Worm (Caenorhabditis elegans) whole organism, L4 larva: ENCODE data around the gene twk-45.

Source experiments
- ZK337.2 ChIP-seq: fragments of 200-800 bp; sonication (Bioruptor generic); IDR thresholded peaks from 2 replicates; pipeline ENCODE4 v1.3.6; 2022; ENCODE audit warnings: missing genetic modification reagents, missing genetic modification characterization, missing compliant biosample characterization
- ama-1 ChIP-seq: fragments of 150-350 bp; optimal IDR thresholded peaks from 2 replicates; lab custom pipeline; 2014; ENCODE audit warnings: inconsistent platforms, mixed read lengths
- ceh-20 ChIP-seq: fragments of 200-800 bp; sonication (Bioruptor generic); IDR thresholded peaks from 2 replicates; pipeline ENCODE4 v1.3.6; 2022; ENCODE audit warnings: missing genetic modification reagents, missing genetic modification characterization, missing compliant biosample characterization
- ceh-82 ChIP-seq: sonication (generic microtip); optimal IDR thresholded peaks from 2 replicates; lab custom pipeline; 2017; ENCODE audit warnings: missing biosample characterization, missing genetic modification characterization
- fkh-10 ChIP-seq: fragments of 150-350 bp; optimal IDR thresholded peaks from 2 replicates; lab custom pipeline; 2014; ENCODE audit warnings: missing biosample characterization, missing genetic modification reagents, missing genetic modification characterization
- jun-1 ChIP-seq: fragments of 150-350 bp; optimal IDR thresholded peaks from 2 replicates; lab custom pipeline; 2014; ENCODE audit warnings: missing biosample characterization, missing genetic modification reagents, missing genetic modification characterization
- lsy-2 ChIP-seq, 2 experiments: fragments of 150-350 bp in 1 of 2; sonication (generic microtip) in 1 of 2; optimal IDR thresholded peaks; 2 replicates each; lab custom pipeline; 2014 to 2017; ENCODE audit warnings: missing biosample characterization in 2 of 2, missing genetic modification characterization in 2 of 2
- nhr-102 ChIP-seq: sonication (generic microtip); optimal IDR thresholded peaks from 2 replicates; lab custom pipeline; 2016; ENCODE audit warnings: mild to moderate bottlenecking, missing genetic modification characterization, moderate library complexity, missing compliant biosample characterization
- zag-1 ChIP-seq: fragments of 150-350 bp; optimal IDR thresholded peaks from 2 replicates; lab custom pipeline; 2014; ENCODE audit warnings: missing biosample characterization, missing genetic modification characterization
- zfp-3 ChIP-seq: fragments of 200-800 bp; sonication (Bioruptor generic); conservative IDR thresholded peaks from 2 replicates; pipeline ENCODE4 v1.3.6; 2022; ENCODE audit warnings: missing genetic modification reagents, missing genetic modification characterization, missing compliant biosample characterization

ce11 chrIII:2778655-2779054 lies 23.0 kb downstream of the twk-45 start, which contains the start of gene laf-1:
- TF ChIP-seq jun-1 (no peak), fkh-10 (no peak), ama-1 (no peak), ZK337.2 (no peak), lsy-2 (tag; optimal IDR thresholded peaks at IDR 0.05; lab: Kevin White, UChicago) (no peak), ceh-20 (GFP tag; lab: Robert Waterston, UW) (no peak), zfp-3 (GFP tag; lab: Robert Waterston, UW) (no peak), zag-1 (tag; lab: Kevin White, UChicago) (no peak), ceh-82 (tag; lab: Kevin White, UChicago) (no peak), nhr-102 (tag; lab: Kevin White, UChicago) (no peak)
